Worm (Caenorhabditis elegans): ENCODE results near the gene T05B11.4.
A peak's percentile ranks its signal among the peaks of the same experiment; 100 is the strongest.

The T05B11.4 gene

ce11 chrV:7733240-7733765 lies 21.2 kb downstream of the T05B11.4 start:
- TF ChIP-seq pha-4 (tag; optimal IDR thresholded peaks at IDR 0.05) (no peak), ceh-43 (GFP tag; optimal IDR thresholded peaks at IDR 0.05) (no peak), sem-2 (GFP tag; optimal IDR thresholded peaks at IDR 0.05) (no peak), elt-3 (tag; optimal IDR thresholded peaks at IDR 0.05) (no peak), ztf-11 (tag; optimal IDR thresholded peaks at IDR 0.05) (no peak), elt-1 (tag; optimal IDR thresholded peaks at IDR 0.05; ENCODE audit: borderline replicate concordance, insufficient read depth) (no peak), lin-13 (tag; optimal IDR thresholded peaks at IDR 0.05) (no peak), lin-32 (GFP tag; optimal IDR thresholded peaks at IDR 0.05) (no peak)

ce11 chrV:7730488-7730887 lies 24.0 kb downstream of the T05B11.4 start:
- TF ChIP-seq sptf-1 (tag; optimal IDR thresholded peaks at IDR 0.05) (peak; percentile 34), nhr-28 (tag; optimal IDR thresholded peaks at IDR 0.05) (no peak), hlh-1 (tag; optimal IDR thresholded peaks at IDR 0.05) (no peak), sem-2 (GFP tag; optimal IDR thresholded peaks at IDR 0.05) (no peak), ceh-83 (GFP tag; optimal IDR thresholded peaks at IDR 0.05) (peak; percentile 21), mls-2 (tag; optimal IDR thresholded peaks at IDR 0.05) (peak; percentile 39), drap-1 (GFP tag; optimal IDR thresholded peaks at IDR 0.05) (peak; percentile 5), flh-1 (GFP tag; optimal IDR thresholded peaks at IDR 0.05) (no peak), ceh-39 (tag; optimal IDR thresholded peaks at IDR 0.05) (no peak), nhr-237 (tag; optimal IDR thresholded peaks at IDR 0.05) (no peak), lin-13 (tag; optimal IDR thresholded peaks at IDR 0.05) (no peak), elt-3 (tag; optimal IDR thresholded peaks at IDR 0.05) (no peak), nhr-2 (tag; optimal IDR thresholded peaks at IDR 0.05) (no peak), pha-4 (tag; optimal IDR thresholded peaks at IDR 0.05) (no peak), lin-32 (GFP tag; optimal IDR thresholded peaks at IDR 0.05) (no peak), nhr-76 (tag; optimal IDR thresholded peaks at IDR 0.05) (no peak), bed-3 (GFP tag; optimal IDR thresholded peaks at IDR 0.05) (no peak), tbx-8 (GFP tag; optimal IDR thresholded peaks at IDR 0.05) (no peak), blmp-1 (tag; optimal IDR thresholded peaks at IDR 0.05) (no peak), mab-5 (tag; optimal IDR thresholded peaks at IDR 0.05) (no peak), elt-1 (tag; optimal IDR thresholded peaks at IDR 0.05; ENCODE audit: borderline replicate concordance, insufficient read depth) (no peak)

- TF ChIP-seq cnd-1 (tag; optimal IDR thresholded peaks at IDR 0.05), result no peak
- TF ChIP-seq lsy-2 (tag; optimal IDR thresholded peaks at IDR 0.05), result no peak
- no peak for TF ChIP-seq nhr-28 (tag; optimal IDR thresholded peaks at IDR 0.05)
- no peak for TF ChIP-seq tbx-8 (GFP tag; optimal IDR thresholded peaks at IDR 0.05)
- no peak for TF ChIP-seq bed-3 (GFP tag; optimal IDR thresholded peaks at IDR 0.05)
- TF ChIP-seq hlh-1 (tag; optimal IDR thresholded peaks at IDR 0.05), result no peak
- no peak for TF ChIP-seq lin-32 (GFP tag; optimal IDR thresholded peaks at IDR 0.05)
- TF ChIP-seq pha-4 (tag; optimal IDR thresholded peaks at IDR 0.05), result no peak
- no peak for TF ChIP-seq ztf-11 (tag; optimal IDR thresholded peaks at IDR 0.05)
- no peak for TF ChIP-seq zip-8 (tag; optimal IDR thresholded peaks at IDR 0.05)
- TF ChIP-seq sem-2 (GFP tag; optimal IDR thresholded peaks at IDR 0.05), result no peak
- no peak for TF ChIP-seq mab-5 (tag; optimal IDR thresholded peaks at IDR 0.05)
- no peak for TF ChIP-seq ceh-83 (GFP tag; optimal IDR thresholded peaks at IDR 0.05)
- TF ChIP-seq unc-120 (tag; optimal IDR thresholded peaks at IDR 0.05; ENCODE audit: poor library complexity, severe bottlenecking), result no peak
- no peak for TF ChIP-seq mep-1 (tag; optimal IDR thresholded peaks at IDR 0.05)
- no peak for TF ChIP-seq nhr-76 (tag; optimal IDR thresholded peaks at IDR 0.05)
Measured at ce11 chrV:7728679-7729027, 25.8 kb downstream of the T05B11.4 start, which contains the start of gene Y97E10C.1. Gene Y97E10C.1 (plus strand): TSS chrV:7728879.

ce11 chrV:7728003-7728678 lies 26.3 kb downstream of the T05B11.4 start:
- TF ChIP-seq nhr-237 (tag; optimal IDR thresholded peaks at IDR 0.05) (no peak), ces-1 (GFP tag; optimal IDR thresholded peaks at IDR 0.05) (peak; percentile 93), ceh-83 (GFP tag; optimal IDR thresholded peaks at IDR 0.05) (no peak), sem-2 (GFP tag; optimal IDR thresholded peaks at IDR 0.05) (no peak), ceh-43 (GFP tag; optimal IDR thresholded peaks at IDR 0.05) (no peak), zip-8 (tag; optimal IDR thresholded peaks at IDR 0.05) (no peak), unc-120 (tag; optimal IDR thresholded peaks at IDR 0.05; ENCODE audit: poor library complexity, severe bottlenecking) (peak; percentile 97), drap-1 (GFP tag; optimal IDR thresholded peaks at IDR 0.05) (no peak), mep-1 (tag; optimal IDR thresholded peaks at IDR 0.05) (no peak), nhr-28 (tag; optimal IDR thresholded peaks at IDR 0.05) (no peak), lin-13 (tag; optimal IDR thresholded peaks at IDR 0.05) (no peak), unc-39 (tag; optimal IDR thresholded peaks at IDR 0.05) (no peak), nhr-12 (tag; optimal IDR thresholded peaks at IDR 0.05) (no peak), cnd-1 (tag; optimal IDR thresholded peaks at IDR 0.05) (no peak), pha-4 (tag; optimal IDR thresholded peaks at IDR 0.05) (peak; percentile 16), tbx-8 (GFP tag; optimal IDR thresholded peaks at IDR 0.05) (no peak), hlh-1 (tag; optimal IDR thresholded peaks at IDR 0.05) (no peak), elt-1 (tag; optimal IDR thresholded peaks at IDR 0.05; ENCODE audit: borderline replicate concordance, insufficient read depth) (no peak), elt-3 (tag; optimal IDR thresholded peaks at IDR 0.05) (no peak), bed-3 (GFP tag; optimal IDR thresholded peaks at IDR 0.05) (no peak), lsy-2 (tag; optimal IDR thresholded peaks at IDR 0.05) (peak; percentile 5), nhr-76 (tag; optimal IDR thresholded peaks at IDR 0.05) (no peak), flh-1 (GFP tag; optimal IDR thresholded peaks at IDR 0.05) (no peak), ztf-11 (tag; optimal IDR thresholded peaks at IDR 0.05) (no peak), unc-62 (GFP tag; optimal IDR thresholded peaks at IDR 0.05) (no peak), ceh-39 (tag; optimal IDR thresholded peaks at IDR 0.05) (no peak), ham-2 (GFP tag; optimal IDR thresholded peaks at IDR 0.05) (peak; percentile 64), snpc-4 (tag; optimal IDR thresholded peaks at IDR 0.05) (no peak), blmp-1 (tag; optimal IDR thresholded peaks at IDR 0.05) (peak; percentile 50), mab-5 (tag; optimal IDR thresholded peaks at IDR 0.05) (peak; percentile 49), mls-2 (tag; optimal IDR thresholded peaks at IDR 0.05) (peak; percentile 58), nhr-2 (tag; optimal IDR thresholded peaks at IDR 0.05) (no peak), lin-32 (GFP tag; optimal IDR thresholded peaks at IDR 0.05) (no peak), M03D4.4 (tag; optimal IDR thresholded peaks at IDR 0.05) (no peak), sptf-1 (tag; optimal IDR thresholded peaks at IDR 0.05) (peak; percentile 12)
